Worm (Caenorhabditis elegans) whole organism, mixed stage, embryonic: Measurements from ENCODE around the gene F55A11.7.

Source experiments
- M03D4.4 ChIP-seq: sonication (generic microtip); optimal IDR thresholded peaks from 2 replicates; lab custom pipeline; 2017; ENCODE audit warnings: mild to moderate bottlenecking, missing genetic modification characterization, missing compliant biosample characterization
- ceh-43 ChIP-seq: fragments of 200-800 bp; sonication (Bioruptor generic); optimal IDR thresholded peaks from 2 replicates; lab custom pipeline; 2018; ENCODE audit warnings: mild to moderate bottlenecking, missing genetic modification characterization, moderate library complexity, missing compliant biosample characterization
- ceh-83 ChIP-seq: fragments of 200-800 bp; sonication (Bioruptor generic); optimal IDR thresholded peaks from 2 replicates; lab custom pipeline; 2018; ENCODE audit warnings: mild to moderate bottlenecking, missing genetic modification characterization, missing compliant biosample characterization
- drap-1 ChIP-seq: fragments of 200-800 bp; sonication (Bioruptor generic); optimal IDR thresholded peaks from 3 replicates; lab custom pipeline; 2018; ENCODE audit warnings: mild to moderate bottlenecking, missing genetic modification characterization, missing compliant biosample characterization
- elt-1 ChIP-seq: sonication (generic microtip); optimal IDR thresholded peaks from 2 replicates; lab custom pipeline; 2017; ENCODE audit warnings: missing genetic modification characterization, mild to moderate bottlenecking, missing compliant biosample characterization, antibody characterized with exemption, moderate library complexity, borderline replicate concordance; ENCODE audit not compliant: insufficient read depth
- elt-3 ChIP-seq: fragments of 150-350 bp; optimal IDR thresholded peaks from 2 replicates; lab custom pipeline; 2014; ENCODE audit warnings: missing biosample characterization, missing genetic modification characterization
- ham-2 ChIP-seq: fragments of 200-800 bp; sonication (Bioruptor generic); optimal IDR thresholded peaks from 2 replicates; lab custom pipeline; 2018; ENCODE audit warnings: mild to moderate bottlenecking, missing genetic modification characterization, missing compliant biosample characterization
- hlh-1 ChIP-seq: fragments of 150-350 bp; optimal IDR thresholded peaks from 2 replicates; lab custom pipeline; 2014; ENCODE audit warnings: missing biosample characterization, missing genetic modification reagents, missing genetic modification characterization
- lin-32 ChIP-seq: fragments of 200-800 bp; sonication (Bioruptor generic); optimal IDR thresholded peaks from 2 replicates; lab custom pipeline; 2018; ENCODE audit warnings: mild to moderate bottlenecking, missing genetic modification characterization, missing compliant biosample characterization
- lsy-2 ChIP-seq: fragments of 150-350 bp; optimal IDR thresholded peaks from 2 replicates; lab custom pipeline; 2014; ENCODE audit warnings: missing biosample characterization, missing genetic modification characterization
- mab-5 ChIP-seq: fragments of 150-350 bp; optimal IDR thresholded peaks from 2 replicates; lab custom pipeline; 2014; ENCODE audit warnings: missing biosample characterization, missing genetic modification characterization
- mep-1 ChIP-seq: fragments of 150-350 bp; optimal IDR thresholded peaks from 2 replicates; lab custom pipeline; 2017; ENCODE audit warnings: missing biosample characterization, missing genetic modification reagents, missing genetic modification characterization, inconsistent platforms
- mls-2 ChIP-seq: sonication (generic microtip); optimal IDR thresholded peaks from 2 replicates; lab custom pipeline; 2016; ENCODE audit warnings: mild to moderate bottlenecking, missing genetic modification characterization, moderate library complexity, missing compliant biosample characterization
- nhr-12 ChIP-seq: fragments of 150-350 bp; optimal IDR thresholded peaks from 2 replicates; lab custom pipeline; 2014; ENCODE audit warnings: missing biosample characterization, missing genetic modification characterization
- nhr-2 ChIP-seq: fragments of 150-350 bp; optimal IDR thresholded peaks from 2 replicates; lab custom pipeline; 2014; ENCODE audit warnings: missing biosample characterization, missing genetic modification characterization
- nhr-28 ChIP-seq: fragments of 150-350 bp; optimal IDR thresholded peaks from 2 replicates; lab custom pipeline; 2014; ENCODE audit warnings: missing biosample characterization, missing genetic modification characterization
- nhr-76 ChIP-seq: sonication (generic microtip); optimal IDR thresholded peaks from 2 replicates; lab custom pipeline; 2017; ENCODE audit warnings: missing biosample characterization, missing genetic modification characterization
- pha-4 ChIP-seq: fragments of 150-350 bp; optimal IDR thresholded peaks from 2 replicates; lab custom pipeline; 2018; ENCODE audit warnings: missing biosample characterization, missing genetic modification reagents, missing genetic modification characterization
- sem-2 ChIP-seq: fragments of 200-800 bp; sonication (Bioruptor generic); optimal IDR thresholded peaks from 2 replicates; lab custom pipeline; 2018; ENCODE audit warnings: mild to moderate bottlenecking, missing genetic modification characterization, missing compliant biosample characterization
- snpc-4 ChIP-seq: fragments of 150-350 bp; optimal IDR thresholded peaks from 2 replicates; lab custom pipeline; 2014; ENCODE audit warnings: missing biosample characterization, missing genetic modification characterization
- sptf-1 ChIP-seq: sonication (generic microtip); optimal IDR thresholded peaks from 2 replicates; lab custom pipeline; 2017; ENCODE audit warnings: mild to moderate bottlenecking, missing genetic modification characterization, moderate library complexity, missing compliant biosample characterization
- tbx-8 ChIP-seq: fragments of 200-800 bp; sonication (Bioruptor generic); optimal IDR thresholded peaks from 2 replicates; lab custom pipeline; 2018; ENCODE audit warnings: mild to moderate bottlenecking, missing genetic modification characterization, moderate library complexity, missing compliant biosample characterization
- unc-120 ChIP-seq: sonication (generic microtip); optimal IDR thresholded peaks from 2 replicates; lab custom pipeline; 2017; ENCODE audit warnings: missing genetic modification characterization, missing compliant biosample characterization; ENCODE audit not compliant: poor library complexity, severe bottlenecking
- unc-39 ChIP-seq: fragments of 150-350 bp; optimal IDR thresholded peaks from 2 replicates; lab custom pipeline; 2014; ENCODE audit warnings: missing biosample characterization, missing genetic modification characterization
- unc-62 ChIP-seq: fragments of 150-350 bp; optimal IDR thresholded peaks from 2 replicates; lab custom pipeline; 2014; ENCODE audit warnings: missing biosample characterization, missing genetic modification reagents, missing genetic modification characterization
- zip-8 ChIP-seq: fragments of 150-350 bp; optimal IDR thresholded peaks from 2 replicates; lab custom pipeline; 2014; ENCODE audit warnings: missing biosample characterization, missing genetic modification characterization
- ztf-11 ChIP-seq: fragments of 150-350 bp; optimal IDR thresholded peaks from 2 replicates; lab custom pipeline; 2014; ENCODE audit warnings: missing biosample characterization, missing genetic modification characterization

Gene F55A11.7

DNA sequence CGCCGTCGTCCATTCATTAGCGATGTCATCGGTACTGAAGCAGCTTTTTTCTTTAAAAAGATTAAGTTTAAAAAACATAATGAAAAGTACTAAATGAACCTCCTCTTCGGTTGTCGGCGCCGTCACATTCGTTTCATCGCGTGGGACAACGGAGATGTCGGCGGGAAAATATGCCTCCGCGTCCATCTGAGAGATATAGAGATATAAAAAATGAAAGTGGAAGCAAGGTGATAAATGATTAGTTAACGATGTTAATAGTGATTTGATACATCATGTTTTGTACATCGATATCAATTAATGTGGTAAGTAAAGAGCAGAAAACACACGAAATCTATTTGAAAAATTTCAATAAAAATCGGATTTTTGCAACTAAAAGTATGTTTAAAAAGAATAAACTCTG, at the start of gene F55A11.7:
Gene F55A11.7, minus strand, starts transcription at position 186 of the 400 bp plus-strand sequence.
- TF ChIP-seq nhr-28 = no peak

- peak; percentile 41 for TF ChIP-seq unc-120 (tag; lab: Kevin White, UChicago)
- no peak for TF ChIP-seq tbx-8
- TF ChIP-seq hlh-1 (tag; lab: Kevin White, UChicago) = peak; percentile 44
These were observed 48.8 kb upstream of the F55A11.7 start, which contains the start of gene R13H4.2 for ce11 chrV:11836073-11836472. Gene R13H4.2 (plus strand): TSS chrV:11836391.

ce11 chrV:11833319-11833718, 46.1 kb upstream of the F55A11.7 start, which contains the start of gene pho-8:
Gene pho-8 (plus strand): TSS chrV:11833619.
- TF ChIP-seq unc-39 = no peak
- TF ChIP-seq elt-1 (tag; lab: Kevin White, UChicago) = no peak

DNA sequence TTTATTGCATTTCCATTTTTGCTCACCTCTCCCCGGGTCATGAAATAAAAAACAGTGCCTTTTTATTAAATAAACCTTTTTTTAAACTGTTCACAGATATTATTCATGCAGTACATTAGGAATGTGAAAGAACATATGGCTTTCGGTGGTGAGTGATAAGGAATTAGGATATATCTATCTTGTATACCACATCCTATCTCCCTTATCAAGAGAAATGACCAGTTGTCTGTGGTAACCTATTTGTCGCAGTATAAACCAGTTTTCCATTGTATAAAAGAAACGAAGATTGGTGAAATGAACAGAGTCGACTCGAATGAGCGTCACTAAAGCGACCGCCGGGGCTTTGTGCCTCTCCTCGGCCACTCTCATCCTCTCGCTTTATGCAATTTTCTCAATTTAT, 42.0 kb upstream of the F55A11.7 start, which contains the start of gene col-158:
Gene col-158, plus strand, starts transcription at position 301 of the 400 bp plus-strand sequence.
- TF ChIP-seq lin-32 (GFP tag; lab: Kevin White, UChicago) = no peak
- no peak for TF ChIP-seq elt-1 (tag; lab: Kevin White, UChicago)
- no peak for TF ChIP-seq mab-5 (tag; lab: Kevin White, UChicago)
- TF ChIP-seq nhr-12 (tag; lab: Kevin White, UChicago) = no peak
- TF ChIP-seq pha-4 = no peak
- TF ChIP-seq lsy-2 (tag; lab: Kevin White, UChicago) = no peak
- no peak for TF ChIP-seq unc-62 (GFP tag; lab: Kevin White, UChicago)
- TF ChIP-seq zip-8 (tag; lab: Kevin White, UChicago) = no peak

DNA sequence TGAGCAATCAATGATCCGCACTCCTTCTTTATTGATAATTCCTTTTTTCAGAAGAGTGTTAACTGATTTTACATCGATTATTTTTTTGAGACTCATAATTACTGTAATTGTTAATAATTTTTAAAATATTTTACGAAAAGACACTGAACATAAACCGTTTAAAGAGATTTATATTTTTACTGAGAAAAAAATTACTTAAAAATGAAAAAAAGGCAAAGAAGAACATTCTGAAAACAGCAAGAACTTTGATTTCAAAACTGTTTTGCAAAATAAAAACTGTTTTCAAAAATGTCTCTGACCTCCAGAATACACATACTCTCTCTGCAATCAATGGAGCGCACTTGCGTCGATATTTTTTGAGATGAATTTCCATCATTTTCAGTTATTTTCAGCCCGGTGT, 39.7 kb upstream of the F55A11.7 start, which contains the start of the genes mpst-1 and D2023.6:
Gene mpst-1, minus strand, starts transcription at position 101 of the 400 bp plus-strand sequence.
Gene D2023.6, plus strand, starts transcription at position 388 of the 400 bp plus-strand sequence.
- TF ChIP-seq nhr-2 (no peak), lsy-2 (tag; lab: Kevin White, UChicago) (no peak)

ce11 chrV:11825662-11826061, 38.4 kb upstream of the F55A11.7 start, which contains the start of gene D2023.4:
Gene D2023.4 (minus strand): TSS chrV:11825762.
- TF ChIP-seq M03D4.4 (tag; lab: Kevin White, UChicago) = no peak
- TF ChIP-seq elt-1 (tag; lab: Kevin White, UChicago) = no peak
- no peak for TF ChIP-seq sptf-1 (tag; lab: Kevin White, UChicago)
- no peak for TF ChIP-seq zip-8 (tag; lab: Kevin White, UChicago)
- no peak for TF ChIP-seq mab-5 (tag; lab: Kevin White, UChicago)
- TF ChIP-seq lin-32 (GFP tag; lab: Kevin White, UChicago) = no peak
- TF ChIP-seq ham-2 (GFP tag; lab: Kevin White, UChicago) = no peak
- TF ChIP-seq nhr-76 (tag; lab: Kevin White, UChicago) = no peak
- TF ChIP-seq nhr-2 = no peak
- no peak for TF ChIP-seq unc-39
- no peak for TF ChIP-seq ceh-83
- no peak for TF ChIP-seq pha-4
- no peak for TF ChIP-seq nhr-28
- no peak for TF ChIP-seq mep-1 (tag; lab: Kevin White, UChicago)

DNA sequence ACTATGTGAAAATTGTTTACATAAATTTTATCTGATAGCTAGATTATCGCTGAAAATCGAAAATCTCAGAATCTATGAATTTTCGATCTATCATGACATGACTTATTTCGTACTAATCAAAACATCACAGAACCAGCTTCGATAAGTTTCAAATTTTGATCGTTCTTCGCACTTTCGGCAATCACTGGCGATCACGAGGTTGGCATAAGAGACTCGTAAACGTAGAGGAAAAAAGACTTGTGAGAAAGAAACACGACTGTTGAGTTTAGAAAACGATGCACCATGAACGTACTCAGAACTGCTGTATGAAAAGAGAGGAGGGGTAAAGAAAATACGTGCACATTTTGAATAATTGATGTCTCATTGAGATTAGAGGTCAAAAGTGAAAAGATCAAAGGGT, 36.7 kb upstream of the F55A11.7 start:
- TF ChIP-seq mls-2 (tag; lab: Kevin White, UChicago) = no peak
- no peak for TF ChIP-seq nhr-76 (tag; lab: Kevin White, UChicago)
- TF ChIP-seq nhr-12 (tag; lab: Kevin White, UChicago) = no peak
- TF ChIP-seq tbx-8 = no peak
- TF ChIP-seq, all 35 proteins: peak for 0

DNA sequence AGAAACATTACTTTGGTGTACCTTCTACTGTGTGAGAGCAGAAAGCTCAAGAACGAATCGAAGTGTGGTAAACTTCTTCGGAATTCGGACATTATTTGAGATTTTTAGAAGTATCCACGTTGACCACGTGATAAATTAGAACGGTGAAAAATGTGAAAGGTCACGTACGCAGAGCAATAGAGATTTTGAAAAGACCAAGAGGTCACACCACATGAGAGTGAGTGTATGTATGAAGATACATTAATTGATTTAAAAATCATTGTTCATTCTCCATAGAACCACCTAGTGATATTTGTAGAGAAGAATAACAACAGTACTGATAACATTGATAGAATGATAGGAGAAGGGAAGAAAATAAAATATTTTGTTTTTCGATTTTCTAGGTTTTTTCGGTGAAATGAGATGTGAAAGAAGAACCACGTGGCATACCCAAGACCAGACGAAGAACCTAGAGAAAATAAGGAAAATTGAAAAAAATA, 35.3 kb upstream of the F55A11.7 start, which contains the start of gene pyc-1:
Gene pyc-1, minus strand, starts transcription at position 69 of the 479 bp plus-strand sequence.
- no peak for TF ChIP-seq mab-5 (tag; lab: Kevin White, UChicago)
- no peak for TF ChIP-seq lin-32 (GFP tag; lab: Kevin White, UChicago)
- no peak for TF ChIP-seq ceh-43 (GFP tag; lab: Kevin White, UChicago)
- no peak for TF ChIP-seq lsy-2 (tag; lab: Kevin White, UChicago)
- no peak for TF ChIP-seq nhr-12 (tag; lab: Kevin White, UChicago)
- no peak for TF ChIP-seq nhr-76 (tag; lab: Kevin White, UChicago)
- TF ChIP-seq snpc-4 (tag; lab: Kevin White, UChicago) = no peak
- no peak for TF ChIP-seq elt-3 (tag; lab: Kevin White, UChicago)
- TF ChIP-seq drap-1 (GFP tag; lab: Kevin White, UChicago) = no peak
- TF ChIP-seq sem-2 (GFP tag; lab: Kevin White, UChicago) = no peak
- TF ChIP-seq ztf-11 (tag; lab: Kevin White, UChicago) = no peak
- TF ChIP-seq nhr-28 = no peak
